Fruit fly (Drosophila melanogaster) whole organism, pupa: Measurements from ENCODE around the gene Pino.

Source experiments
- CG10348 ChIP-seq: fragments of 200-800 bp; sonication (Bioruptor generic); IDR thresholded peaks from 2 replicates; pipeline ENCODE4 v1.3.6; 2022; ENCODE audit warnings: missing biosample characterization, missing genetic modification characterization
- CG12605 ChIP-seq: fragments of 200-800 bp; sonication (Bioruptor generic); IDR thresholded peaks from 2 replicates; pipeline ENCODE4 v1.3.6; 2022; ENCODE audit warnings: missing biosample characterization, missing genetic modification characterization
- CG14655 ChIP-seq: fragments of 200-800 bp; sonication (Bioruptor generic); optimal IDR thresholded peaks from 3 replicates; lab custom pipeline; 2017; ENCODE audit warnings: mild to moderate bottlenecking, missing biosample characterization, missing genetic modification reagents, missing genetic modification characterization
- CG15710 ChIP-seq: fragments of 200-800 bp; sonication (Bioruptor generic); optimal IDR thresholded peaks from 2 replicates; lab custom pipeline; 2018; ENCODE audit warnings: missing biosample characterization, mild to moderate bottlenecking, missing genetic modification characterization, moderate library complexity
- CG17806 ChIP-seq: fragments of 200-800 bp; sonication (Bioruptor generic); optimal IDR thresholded peaks from 2 replicates; lab custom pipeline; 2018; ENCODE audit warnings: missing biosample characterization, mild to moderate bottlenecking, missing genetic modification characterization, moderate library complexity
- CG34367 ChIP-seq: fragments of 200-800 bp; sonication (Bioruptor generic); optimal IDR thresholded peaks from 2 replicates; lab custom pipeline; 2018; ENCODE audit warnings: missing biosample characterization, mild to moderate bottlenecking, missing genetic modification characterization
- CG8159 ChIP-seq: fragments of 200-800 bp; sonication (Bioruptor generic); optimal IDR thresholded peaks from 3 replicates; lab custom pipeline; 2018; ENCODE audit warnings: missing biosample characterization, mild to moderate bottlenecking, missing genetic modification characterization, moderate library complexity
- CG8301 ChIP-seq: fragments of 200-800 bp; sonication (Bioruptor generic); optimal IDR thresholded peaks from 2 replicates; lab custom pipeline; 2018; ENCODE audit warnings: missing biosample characterization, mild to moderate bottlenecking, missing genetic modification characterization
- D1 ChIP-seq: fragments of 200-800 bp; sonication (Bioruptor generic); optimal IDR thresholded peaks from 2 replicates; lab custom pipeline; 2018; ENCODE audit warnings: missing biosample characterization, mild to moderate bottlenecking, missing genetic modification characterization, moderate library complexity
- EcR ChIP-seq: fragments of 200-800 bp; sonication (Bioruptor generic); optimal IDR thresholded peaks from 3 replicates; lab custom pipeline; 2019; ENCODE audit warnings: missing biosample characterization, missing genetic modification characterization, mild to moderate bottlenecking, moderate library complexity, missing genetic modification reagents
- Ets98B ChIP-seq: fragments of 200-800 bp; sonication (Bioruptor generic); IDR thresholded peaks from 2 replicates; pipeline ENCODE4 v1.3.6; 2022; ENCODE audit warnings: missing biosample characterization, missing genetic modification characterization
- Pif1A ChIP-seq: fragments of 200-800 bp; sonication (Bioruptor generic); optimal IDR thresholded peaks from 3 replicates; lab custom pipeline; 2016; ENCODE audit warnings: missing biosample characterization, missing genetic modification characterization
- Pif1B ChIP-seq: fragments of 200-800 bp; sonication (Bioruptor generic); optimal IDR thresholded peaks from 3 replicates; lab custom pipeline; 2016; ENCODE audit warnings: missing biosample characterization, missing genetic modification characterization
- fd96Ca ChIP-seq: fragments of 200-800 bp; sonication (Bioruptor generic); IDR thresholded peaks from 3 replicates; pipeline ENCODE4 v1.3.6; 2022; ENCODE audit warnings: missing biosample characterization, missing genetic modification characterization

DNA sequence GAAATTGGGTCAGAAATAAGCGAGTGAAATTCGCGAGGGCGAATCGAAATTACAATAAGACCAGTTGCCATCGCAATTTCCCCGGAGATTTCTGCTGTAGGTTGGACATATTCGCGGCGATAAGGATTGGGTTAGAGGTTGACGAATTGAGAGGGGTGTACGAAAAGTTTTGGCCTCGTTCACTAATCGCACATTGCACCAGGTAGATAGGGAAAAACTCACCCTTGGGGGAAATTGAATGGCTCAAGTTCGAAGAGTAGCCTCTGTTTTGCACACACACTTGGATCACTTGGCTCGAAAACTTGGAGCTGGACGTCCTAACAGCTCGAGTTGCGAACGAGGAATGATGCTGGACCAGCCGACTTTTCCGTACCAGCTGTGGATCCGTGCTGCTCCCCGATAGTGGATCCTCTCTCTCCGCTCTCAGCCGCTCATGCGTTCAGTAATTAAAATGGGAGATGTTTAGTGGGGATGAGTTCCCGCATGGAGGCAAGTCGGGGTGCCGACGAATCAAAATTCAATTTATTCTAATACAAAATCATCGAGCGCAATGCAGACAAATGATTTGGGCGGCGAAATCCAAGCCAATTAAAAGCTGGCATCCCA is 34.9 kb upstream of the Pino start, which contains the start of gene CG5080:
- TF ChIP-seq EcR (no peak), Ets98B (no peak), Pif1B (GFP tag; lab: Kevin White, UChicago) (no peak), CG10348 (GFP tag; lab: Robert Waterston, UW) (no peak), D1 (tag; lab: Kevin White, UChicago) (no peak), CG15710 (tag; lab: Kevin White, UChicago) (no peak), CG8301 (tag; lab: Kevin White, UChicago) (no peak), Pif1A (GFP tag; lab: Kevin White, UChicago) (no peak), fd96Ca (GFP tag; lab: Robert Waterston, UW) (0 out of 3 replicates have a peak, but pooled peaks have one; percentile 16), CG8159 (tag; lab: Kevin White, UChicago) (no peak), CG17806 (tag; lab: Kevin White, UChicago) (no peak), CG34367 (tag; lab: Kevin White, UChicago) (no peak), CG12605 (GFP tag; lab: Robert Waterston, UW) (no peak), CG14655 (no peak)
